Worm (Caenorhabditis elegans): ENCODE results near the gene F35H8.4.

Gene F35H8.4

DNA sequence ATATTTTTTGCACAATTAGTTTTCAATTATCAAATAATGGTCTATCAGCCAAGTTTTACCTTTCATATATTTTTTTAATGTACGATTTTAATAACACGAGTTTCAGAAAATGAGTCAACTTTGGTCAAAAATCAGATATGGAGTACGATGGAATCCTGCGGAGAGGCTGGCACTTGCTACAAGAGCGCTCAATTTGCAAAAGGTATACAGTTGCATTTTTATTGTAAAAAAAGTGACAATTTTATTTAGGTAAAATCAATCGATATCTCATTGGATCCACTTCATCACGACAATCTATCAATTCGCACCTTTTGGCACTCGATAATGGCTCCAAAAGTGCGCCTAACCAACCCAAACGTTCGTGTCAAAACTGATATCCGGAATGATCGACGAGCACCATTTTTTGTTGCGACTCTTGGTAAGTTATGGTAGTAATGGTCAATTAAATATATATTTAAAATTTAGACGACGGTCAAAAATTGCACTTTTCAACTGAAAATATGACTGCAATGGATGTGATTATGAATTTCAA lies 37.8 kb upstream of the F35H8.4 start, which contains the start of gene mrpl-53:
TSS of gene mrpl-53 (plus strand) at position 107 of the 532 bp plus-strand sequence.
- TF ChIP-seq fkh-6 (tag; optimal IDR thresholded peaks at IDR 0.05) (no peak), hlh-8 (tag; optimal IDR thresholded peaks at IDR 0.05) (no peak), elt-4 (tag; optimal IDR thresholded peaks at IDR 0.05) (no peak), lin-11 (tag; optimal IDR thresholded peaks at IDR 0.05) (no peak), syd-9 (tag; optimal IDR thresholded peaks at IDR 0.05) (no peak), dve-1 (tag; optimal IDR thresholded peaks at IDR 0.05) (no peak), nfya-1 (tag; optimal IDR thresholded peaks at IDR 0.05) (no peak), Y22D7AL.16 (tag; optimal IDR thresholded peaks at IDR 0.05) (no peak), nhr-232 (tag; optimal IDR thresholded peaks at IDR 0.05) (no peak), gmeb-2 (tag; optimal IDR thresholded peaks at IDR 0.05) (no peak), K09A11.1 (tag; optimal IDR thresholded peaks at IDR 0.05; ENCODE audit: insufficient read depth) (no peak), ceh-34 (tag; optimal IDR thresholded peaks at IDR 0.05) (no peak), ama-1 (optimal IDR thresholded peaks at IDR 0.05) (no peak), tbx-7 (tag; optimal IDR thresholded peaks at IDR 0.05) (no peak), sdc-2 (tag; optimal IDR thresholded peaks at IDR 0.05) (no peak), F13H6.1 (tag; optimal IDR thresholded peaks at IDR 0.05) (no peak), pros-1 (tag; optimal IDR thresholded peaks at IDR 0.05) (no peak), ztf-16 (tag; optimal IDR thresholded peaks at IDR 0.05) (no peak)

DNA sequence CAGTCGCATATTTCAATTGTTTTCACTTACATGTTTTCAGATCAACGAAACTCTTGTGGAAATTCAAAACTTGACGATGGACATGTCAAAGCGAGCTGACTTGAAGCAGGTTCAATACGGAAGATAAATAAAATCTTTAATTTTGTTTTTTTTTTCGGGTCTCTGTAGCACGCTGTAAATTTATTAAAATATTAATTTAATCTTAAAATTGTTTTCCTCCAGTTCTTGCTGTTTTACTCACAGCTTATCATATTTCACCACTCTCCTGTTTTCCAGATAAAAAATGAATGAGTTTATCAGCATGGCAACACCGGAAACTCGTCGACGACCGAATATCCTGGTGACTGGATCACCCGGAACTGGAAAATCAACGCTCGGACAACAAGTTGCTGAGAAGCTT lies 36.6 kb upstream of the F35H8.4 start, which contains the start of gene E02H1.6:
TSS of gene E02H1.6 (plus strand) at position 301 of the 400 bp plus-strand sequence.
- TF ChIP-seq ceh-14 (tag; optimal IDR thresholded peaks at IDR 0.05) (no peak), fax-1 (tag; optimal IDR thresholded peaks at IDR 0.05) (no peak), odd-2 (tag; optimal IDR thresholded peaks at IDR 0.05) (no peak), pag-3 (tag; optimal IDR thresholded peaks at IDR 0.05; ENCODE audit: borderline replicate concordance) (no peak), ama-1 (optimal IDR thresholded peaks at IDR 0.05) (no peak), hlh-13 (GFP tag; optimal IDR thresholded peaks at IDR 0.05) (no peak), ceh-6 (GFP tag; optimal IDR thresholded peaks at IDR 0.05) (no peak), Y22D7AL.16 (tag; optimal IDR thresholded peaks at IDR 0.05) (no peak), zip-5 (tag; optimal IDR thresholded peaks at IDR 0.05) (no peak), C38D4.7 (GFP tag; optimal IDR thresholded peaks at IDR 0.05) (no peak), mec-3 (tag; optimal IDR thresholded peaks at IDR 0.05; ENCODE audit: borderline replicate concordance) (no peak), C08G9.2 (tag; optimal IDR thresholded peaks at IDR 0.05) (no peak), ceh-48 (tag; optimal IDR thresholded peaks at IDR 0.05) (no peak), nhr-11 (tag; optimal IDR thresholded peaks at IDR 0.05) (no peak), ceh-31 (tag; optimal IDR thresholded peaks at IDR 0.05) (no peak), gmeb-2 (tag; optimal IDR thresholded peaks at IDR 0.05) (no peak), fkh-10 (GFP tag; optimal IDR thresholded peaks at IDR 0.05) (no peak)

DNA sequence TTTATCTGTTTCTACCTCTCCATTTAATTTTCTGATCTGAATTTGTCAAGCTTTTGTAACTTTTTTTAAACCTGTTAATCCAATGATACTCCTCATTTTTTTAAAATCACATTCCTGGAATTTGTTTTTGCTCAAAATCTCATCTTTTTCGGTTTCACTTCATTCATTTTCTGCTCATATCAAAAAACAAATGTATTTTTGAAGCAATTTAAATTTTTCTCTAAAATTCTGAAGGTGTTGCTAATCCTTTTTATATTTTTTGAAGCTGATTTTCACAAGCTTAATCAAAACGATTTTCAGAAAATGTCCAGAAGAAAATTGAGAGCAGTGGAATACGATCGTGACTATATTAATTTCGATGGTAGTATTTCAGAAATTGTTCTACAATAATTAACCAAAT lies 35.1 kb upstream of the F35H8.4 start, which contains the start of gene E02H1.5:
TSS of gene E02H1.5 (plus strand) at position 301 of the 400 bp plus-strand sequence.
- no peak for TF ChIP-seq sox-2 (GFP tag; IDR thresholded peaks at IDR 0.05)
- TF ChIP-seq ceh-18 (tag; optimal IDR thresholded peaks at IDR 0.05): no peak
- TF ChIP-seq pqm-1 (tag; optimal IDR thresholded peaks at IDR 0.05): no peak
- no peak for TF ChIP-seq madf-2 (tag; optimal IDR thresholded peaks at IDR 0.05)
- TF ChIP-seq hlh-30 (tag; optimal IDR thresholded peaks at IDR 0.05; ENCODE audit: insufficient read depth): no peak
- no peak for TF ChIP-seq ttx-3 (tag; optimal IDR thresholded peaks at IDR 0.05)
- TF ChIP-seq C08G9.2 (tag; optimal IDR thresholded peaks at IDR 0.05): no peak
- TF ChIP-seq zip-5 (tag; optimal IDR thresholded peaks at IDR 0.05): no peak
- no peak for TF ChIP-seq T23F11.4 (GFP tag; optimal IDR thresholded peaks at IDR 0.05)
